Fruit fly (Drosophila melanogaster) whole organism, embryonic: ENCODE results near the gene Mec2.

ENCODE experiments used
- Atf-2 ChIP-seq: fragments of 200-800 bp; sonication (Bioruptor generic); optimal IDR thresholded peaks from 2 replicates; lab custom pipeline; 2016; ENCODE audit warnings: missing biosample characterization, missing genetic modification characterization
- Bgb ChIP-seq: fragments of 200-800 bp; sonication (Bioruptor generic); IDR thresholded peaks from 2 replicates; pipeline ENCODE4 v1.3.6; 2022; ENCODE audit warnings: missing biosample characterization, missing genetic modification characterization; ENCODE audit not compliant: partially characterized antibody
- CG11456 ChIP-seq: fragments of 200-800 bp; sonication (Bioruptor generic); IDR thresholded peaks from 3 replicates; pipeline ENCODE4 v1.3.6; 2022; ENCODE audit warnings: missing biosample characterization, missing genetic modification characterization
- CG11504 ChIP-seq: fragments of 200-800 bp; sonication (Bioruptor generic); optimal IDR thresholded peaks from 3 replicates; lab custom pipeline; 2019; ENCODE audit warnings: missing biosample characterization, mild to moderate bottlenecking, missing genetic modification characterization, moderate library complexity
- CG12219 ChIP-seq: fragments of 200-800 bp; sonication (Bioruptor generic); optimal IDR thresholded peaks from 3 replicates; lab custom pipeline; 2018; ENCODE audit warnings: missing biosample characterization, mild to moderate bottlenecking, missing genetic modification characterization
- CG1233 ChIP-seq: fragments of 200-800 bp; sonication (Bioruptor generic); optimal IDR thresholded peaks from 4 replicates; lab custom pipeline; 2018; ENCODE audit warnings: missing biosample characterization, mild to moderate bottlenecking, missing genetic modification characterization
- CG12391 ChIP-seq: fragments of 200-800 bp; sonication (Bioruptor generic); optimal IDR thresholded peaks from 3 replicates; lab custom pipeline; 2018; ENCODE audit warnings: missing biosample characterization, mild to moderate bottlenecking, missing genetic modification characterization, moderate library complexity
- CG13424 ChIP-seq: fragments of 200-800 bp; sonication (Bioruptor generic); optimal IDR thresholded peaks from 2 replicates; lab custom pipeline; 2019; ENCODE audit warnings: missing biosample characterization, mild to moderate bottlenecking, missing genetic modification characterization, moderate library complexity
- CG13624 ChIP-seq: fragments of 200-800 bp; sonication (Bioruptor generic); optimal IDR thresholded peaks from 2 replicates; lab custom pipeline; 2016; ENCODE audit warnings: missing biosample characterization, missing genetic modification characterization
- CG13894 ChIP-seq: fragments of 200-800 bp; sonication (Bioruptor generic); optimal IDR thresholded peaks from 3 replicates; lab custom pipeline; 2018; ENCODE audit warnings: missing biosample characterization, mild to moderate bottlenecking, missing genetic modification characterization, moderate library complexity
- CG17568 ChIP-seq: fragments of 200-800 bp; sonication (Bioruptor generic); optimal IDR thresholded peaks from 2 replicates; lab custom pipeline; 2018; ENCODE audit warnings: missing biosample characterization, mild to moderate bottlenecking, missing genetic modification characterization, moderate library complexity
- CG18262 ChIP-seq: fragments of 200-800 bp; optimal IDR thresholded peaks from 3 replicates; lab custom pipeline; 2019; ENCODE audit warnings: missing biosample characterization, mild to moderate bottlenecking, missing genetic modification characterization, moderate library complexity
- CG2678 ChIP-seq: fragments of 200-800 bp; sonication (Bioruptor generic); optimal IDR thresholded peaks from 3 replicates; lab custom pipeline; 2019; ENCODE audit warnings: missing biosample characterization, mild to moderate bottlenecking, missing genetic modification characterization, moderate library complexity
- CG31388 ChIP-seq: fragments of 200-800 bp; sonication (Bioruptor generic); optimal IDR thresholded peaks from 2 replicates; lab custom pipeline; 2016; ENCODE audit warnings: missing biosample characterization, missing genetic modification characterization
- CG31441 ChIP-seq: fragments of 200-800 bp; sonication (Bioruptor generic); IDR thresholded peaks from 2 replicates; pipeline ENCODE4 v1.3.6; 2022; ENCODE audit warnings: missing biosample characterization, missing genetic modification characterization
- CG3726 ChIP-seq: fragments of 200-800 bp; sonication (Bioruptor generic); IDR thresholded peaks from 3 replicates; pipeline ENCODE4, ENCODE4 v1.3.6; 2022; ENCODE audit warnings: missing biosample characterization, missing genetic modification characterization
- CG4282 ChIP-seq: fragments of 200-800 bp; sonication (Bioruptor generic); optimal IDR thresholded peaks from 2 replicates; lab custom pipeline; 2016; ENCODE audit warnings: missing biosample characterization, missing genetic modification characterization
- CG6175 ChIP-seq: fragments of 200-800 bp; sonication (Bioruptor generic); IDR thresholded peaks from 3 replicates; pipeline ENCODE4 v1.3.6; 2022; ENCODE audit warnings: missing biosample characterization, missing genetic modification characterization
- CG8089 ChIP-seq: fragments of 200-800 bp; sonication (Bioruptor generic); optimal IDR thresholded peaks from 3 replicates; lab custom pipeline; 2016; ENCODE audit warnings: missing biosample characterization, missing genetic modification characterization
- CG8281 ChIP-seq: fragments of 200-800 bp; sonication (Bioruptor generic); optimal IDR thresholded peaks from 2 replicates; lab custom pipeline; 2018; ENCODE audit warnings: missing biosample characterization, mild to moderate bottlenecking, missing genetic modification characterization, moderate library complexity
- CoRest ChIP-seq: fragments of 200-800 bp; sonication (Bioruptor generic); optimal IDR thresholded peaks from 3 replicates; lab custom pipeline; 2018; ENCODE audit warnings: missing biosample characterization, mild to moderate bottlenecking, missing genetic modification characterization, moderate library complexity
- CrebB ChIP-seq: fragments of 200-800 bp; sonication (Bioruptor generic); optimal IDR thresholded peaks from 3 replicates; lab custom pipeline; 2018; ENCODE audit warnings: missing biosample characterization, mild to moderate bottlenecking, missing genetic modification characterization
- Doc2 ChIP-seq: fragments of 200-800 bp; sonication (Bioruptor generic); IDR thresholded peaks from 2 replicates; pipeline ENCODE4 v1.3.6; 2022; ENCODE audit warnings: missing biosample characterization, missing genetic modification characterization
- Dref ChIP-seq: fragments of 200-800 bp; sonication (Bioruptor generic); IDR thresholded peaks from 2 replicates; pipeline ENCODE4 v1.3.6; 2022; ENCODE audit warnings: missing biosample characterization, missing genetic modification characterization
- ERR ChIP-seq: fragments of 200-800 bp; sonication (Bioruptor generic); optimal IDR thresholded peaks from 2 replicates; lab custom pipeline; 2016; ENCODE audit warnings: missing biosample characterization, missing genetic modification characterization
- Ets65A ChIP-seq: fragments of 200-800 bp; sonication (Bioruptor generic); peaks from one replicate; lab custom pipeline; 2016; ENCODE audit warnings: missing biosample characterization, missing genetic modification characterization
- Jarid2 ChIP-seq: fragments of 200-800 bp; sonication (Bioruptor generic); optimal IDR thresholded peaks from 3 replicates; lab custom pipeline; 2017; ENCODE audit warnings: mild to moderate bottlenecking, missing biosample characterization, missing genetic modification reagents, missing genetic modification characterization
- Mad ChIP-seq: fragments of 200-800 bp; sonication (Bioruptor generic); optimal IDR thresholded peaks from 2 replicates; lab custom pipeline; 2016; ENCODE audit warnings: missing biosample characterization, missing genetic modification characterization
- Rx ChIP-seq: fragments of 200-800 bp; sonication (Bioruptor generic); IDR thresholded peaks from 2 replicates; pipeline ENCODE4 v1.3.6; 2022; ENCODE audit warnings: missing biosample characterization, missing genetic modification characterization
- Side ChIP-seq: fragments of 200-800 bp; sonication (Bioruptor generic); optimal IDR thresholded peaks from 2 replicates; lab custom pipeline; 2016; ENCODE audit warnings: missing biosample characterization, missing genetic modification characterization
- Sry-β ChIP-seq: fragments of 200-800 bp; sonication (Bioruptor generic); optimal IDR thresholded peaks from 2 replicates; lab custom pipeline; 2018; ENCODE audit warnings: missing biosample characterization, mild to moderate bottlenecking, missing genetic modification characterization, moderate library complexity
- bbx ChIP-seq: fragments of 200-800 bp; sonication (Bioruptor generic); IDR thresholded peaks from 2 replicates; pipeline ENCODE4 v1.3.6; 2022; ENCODE audit warnings: missing biosample characterization, missing genetic modification characterization; ENCODE audit not compliant: partially characterized antibody
- dmrt99B ChIP-seq: fragments of 200-800 bp; sonication (Bioruptor generic); optimal IDR thresholded peaks from 2 replicates; lab custom pipeline; 2018; ENCODE audit warnings: missing biosample characterization, mild to moderate bottlenecking, missing genetic modification characterization, moderate library complexity
- exex ChIP-seq: fragments of 200-800 bp; sonication (Bioruptor generic); optimal IDR thresholded peaks from 4 replicates; lab custom pipeline; 2018; ENCODE audit warnings: missing biosample characterization, mild to moderate bottlenecking, missing genetic modification characterization, moderate library complexity
- fd64A ChIP-seq: fragments of 200-800 bp; sonication (Bioruptor generic); optimal IDR thresholded peaks from 3 replicates; lab custom pipeline; 2018; ENCODE audit warnings: missing biosample characterization, mild to moderate bottlenecking, missing genetic modification characterization
- gcm2 ChIP-seq: fragments of 200-800 bp; sonication (Bioruptor generic); optimal IDR thresholded peaks from 2 replicates; lab custom pipeline; 2016; ENCODE audit warnings: missing biosample characterization, missing genetic modification characterization
- hb ChIP-seq: fragments of 200-800 bp; sonication (Bioruptor generic); IDR thresholded peaks from 3 replicates; pipeline ENCODE4 v1.3.6; 2022; ENCODE audit warnings: missing biosample characterization, missing genetic modification characterization; ENCODE audit not compliant: partially characterized antibody
- hbn ChIP-seq: fragments of 200-800 bp; sonication (Bioruptor generic); IDR thresholded peaks from 2 replicates; pipeline ENCODE4 v1.3.6; 2022; ENCODE audit warnings: missing biosample characterization, missing genetic modification characterization; ENCODE audit not compliant: partially characterized antibody
- jing ChIP-seq: fragments of 200-800 bp; sonication (Bioruptor generic); optimal IDR thresholded peaks from 2 replicates; lab custom pipeline; 2018; ENCODE audit warnings: missing biosample characterization, mild to moderate bottlenecking, missing genetic modification characterization
- lbe ChIP-seq: fragments of 200-800 bp; sonication (Bioruptor generic); optimal IDR thresholded peaks from 2 replicates; lab custom pipeline; 2016; ENCODE audit warnings: missing biosample characterization, mild to moderate bottlenecking, missing genetic modification characterization
- lilli ChIP-seq: fragments of 200-800 bp; sonication (Bioruptor generic); optimal IDR thresholded peaks from 3 replicates; lab custom pipeline; 2016; ENCODE audit warnings: missing biosample characterization, missing genetic modification characterization
- oc ChIP-seq: fragments of 200-800 bp; sonication (Bioruptor generic); optimal IDR thresholded peaks from 2 replicates; lab custom pipeline; 2018; ENCODE audit warnings: missing biosample characterization, mild to moderate bottlenecking, missing genetic modification characterization, moderate library complexity
- pan ChIP-seq, 4 experiments: fragments of >200 bp in 3 of 4; fragments of 200-800 bp in 1 of 4; sonication (Bioruptor generic) in 1 of 4; optimal IDR thresholded peaks in 3 of 4; IDR thresholded peaks in 1 of 4; 2 replicates each; pipeline versions ENCODE4 v1.3.6 to Lab custom; 2017 to 2022; ENCODE audit warnings: missing biosample characterization in 2 of 4, missing genetic modification characterization in 2 of 4, mixed read lengths in 1 of 4
- peb ChIP-seq: fragments of 200-800 bp; sonication (Bioruptor generic); IDR thresholded peaks from 2 replicates; pipeline ENCODE4 v1.3.6; 2022; ENCODE audit warnings: missing biosample characterization, missing genetic modification characterization
- pnt ChIP-seq: fragments of 200-800 bp; sonication (Bioruptor generic); optimal IDR thresholded peaks from 3 replicates; lab custom pipeline; 2016; ENCODE audit warnings: missing biosample characterization, missing genetic modification characterization
- sima ChIP-seq: fragments of 200-800 bp; sonication (Bioruptor generic); optimal IDR thresholded peaks from 2 replicates; lab custom pipeline; 2016; ENCODE audit warnings: missing biosample characterization, missing genetic modification characterization
- slbo ChIP-seq: fragments of 200-800 bp; sonication (Bioruptor generic); IDR thresholded peaks from 2 replicates; pipeline ENCODE4 v1.3.6; 2022; ENCODE audit warnings: missing biosample characterization, missing genetic modification characterization
- tio ChIP-seq: fragments of 200-800 bp; sonication (Bioruptor generic); optimal IDR thresholded peaks from 2 replicates; lab custom pipeline; 2017; ENCODE audit warnings: missing biosample characterization, missing genetic modification characterization, inconsistent platforms
- ttk ChIP-seq: fragments of 200-800 bp; sonication (Bioruptor generic); IDR thresholded peaks from 2 replicates; pipeline ENCODE4 v2.1.2; 2022; ENCODE audit warnings: missing biosample characterization, missing genetic modification characterization

Gene Mec2

dm6 chrX:19224580-19225303, 36.9 kb downstream of the Mec2 start (continued):
- no peak for TF ChIP-seq CG6175 (GFP tag; lab: Robert Waterston, UW)
- no peak for TF ChIP-seq CrebB (tag; lab: Kevin White, UChicago)
- peak; percentile 53 for TF ChIP-seq CG12391 (tag; lab: Kevin White, UChicago)
- no peak for TF ChIP-seq Atf-2 (GFP tag; lab: Kevin White, UChicago)
- no peak for TF ChIP-seq CG11456
- TF ChIP-seq CG8089 (GFP tag; lab: Kevin White, UChicago): no peak
- TF ChIP-seq Rx (GFP tag; lab: Robert Waterston, UW): no peak
- no peak for TF ChIP-seq Jarid2 (GFP tag; lab: Kevin White, UChicago)
- peak; percentile 73; the same call in 1 of the 2 replicates for TF ChIP-seq CG31441
- no peak for TF ChIP-seq CG12219 (GFP tag; lab: Kevin White, UChicago)
- TF ChIP-seq ERR (GFP tag; lab: Kevin White, UChicago): no peak
- TF ChIP-seq CG2678 (tag; lab: Kevin White, UChicago): peak; percentile 64
- TF ChIP-seq exex (tag; lab: Kevin White, UChicago): no peak
- no peak for TF ChIP-seq CG8281 (tag; lab: Kevin White, UChicago)
- no peak for TF ChIP-seq lilli
- peak; percentile 63 for TF ChIP-seq CoRest (tag; lab: Kevin White, UChicago)
- TF ChIP-seq CG3726 (GFP tag; lab: Robert Waterston, UW): no peak
- TF ChIP-seq tio (GFP tag; lab: Kevin White, UChicago): no peak
- TF ChIP-seq jing (GFP tag; lab: Kevin White, UChicago): no peak
- TF ChIP-seq gcm2 (GFP tag; lab: Kevin White, UChicago): no peak
- peak; percentile 12 for TF ChIP-seq oc (tag; lab: Kevin White, UChicago)
- TF ChIP-seq Dref (GFP tag; lab: Robert Waterston, UW): no peak
- TF ChIP-seq CG17568 (GFP tag; lab: Kevin White, UChicago): no peak
- TF ChIP-seq CG11504 (tag; lab: Kevin White, UChicago): peak; percentile 76
- TF ChIP-seq Doc2 (GFP tag; lab: Robert Waterston, UW): no peak
- TF ChIP-seq sima (GFP tag; lab: Kevin White, UChicago): no peak
- no peak for TF ChIP-seq CG13624 (GFP tag; lab: Kevin White, UChicago)
- no peak for TF ChIP-seq Bgb
- TF ChIP-seq hb: no peak
- peak; percentile 38 for TF ChIP-seq CG13424 (tag; lab: Kevin White, UChicago)
- TF ChIP-seq lbe: no peak
- TF ChIP-seq hbn (GFP tag; lab: Robert Waterston, UW): no peak
- no peak for TF ChIP-seq peb
- TF ChIP-seq CG4282: no peak
- no peak for TF ChIP-seq pan (optimal IDR thresholded peaks at IDR 0.05; lab: Kevin White, UChicago)
- no peak for TF ChIP-seq pan (GFP tag; optimal IDR thresholded peaks at IDR 0.05 in 1 of 2, IDR thresholded peaks at IDR 0.05 in 1 of 2)
- no peak for TF ChIP-seq CG1233 (GFP tag; lab: Kevin White, UChicago)
- TF ChIP-seq Side (GFP tag; lab: Kevin White, UChicago): no peak
- TF ChIP-seq Sry-β (GFP tag; lab: Kevin White, UChicago): no peak
- TF ChIP-seq ttk (GFP tag; lab: Robert Waterston, UW): no peak
- TF ChIP-seq CG18262 (tag; lab: Kevin White, UChicago): peak; percentile 80
- TF ChIP-seq CG13894: no peak
- TF ChIP-seq dmrt99B (tag; lab: Kevin White, UChicago): peak; percentile 70
- 0 out of 2 replicates have a peak, but pooled peaks have one; percentile 13 for TF ChIP-seq slbo (GFP tag; lab: Robert Waterston, UW)
- no peak for TF ChIP-seq CG31388 (GFP tag; lab: Kevin White, UChicago)
- TF ChIP-seq Mad: no peak
- TF ChIP-seq bbx: no peak
- no peak for TF ChIP-seq pnt (GFP tag; lab: Kevin White, UChicago)
- no peak for TF ChIP-seq Ets65A
- no peak for TF ChIP-seq fd64A (GFP tag; lab: Kevin White, UChicago)
